Worm (Caenorhabditis elegans): ENCODE results near the gene srbc-9.

DNA sequence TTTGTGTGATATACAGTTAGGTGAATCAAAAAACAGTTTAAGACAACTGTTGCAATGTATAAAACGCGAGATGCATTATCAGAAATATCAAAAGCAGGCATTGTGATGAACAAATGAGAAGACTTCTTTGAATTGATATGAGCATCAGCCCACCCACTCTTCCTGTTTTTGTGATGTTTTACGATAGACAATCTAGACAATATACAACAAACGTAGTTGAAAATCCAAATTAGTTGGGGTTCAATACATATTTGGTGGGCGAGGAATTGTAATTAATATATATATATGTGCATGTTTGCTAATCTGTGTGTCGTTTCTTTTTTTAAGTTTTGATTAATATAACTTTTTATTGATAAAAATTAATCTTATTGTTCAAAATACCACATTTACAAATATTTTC is 17.4 kb downstream of the srbc-9 start, which contains the start of gene str-28:
- TF ChIP-seq snpc-4 (tag; optimal IDR thresholded peaks at IDR 0.05) (no peak), unc-62 (GFP tag; optimal IDR thresholded peaks at IDR 0.05) (no peak), lin-13 (tag; optimal IDR thresholded peaks at IDR 0.05) (no peak), nhr-12 (tag; optimal IDR thresholded peaks at IDR 0.05) (no peak), mls-2 (tag; optimal IDR thresholded peaks at IDR 0.05) (no peak), unc-39 (tag; optimal IDR thresholded peaks at IDR 0.05) (no peak), blmp-1 (tag; optimal IDR thresholded peaks at IDR 0.05) (no peak), drap-1 (GFP tag; optimal IDR thresholded peaks at IDR 0.05) (no peak), ztf-11 (tag; optimal IDR thresholded peaks at IDR 0.05) (no peak), mep-1 (tag; optimal IDR thresholded peaks at IDR 0.05) (no peak), nhr-237 (tag; optimal IDR thresholded peaks at IDR 0.05) (no peak), nhr-28 (tag; optimal IDR thresholded peaks at IDR 0.05) (no peak)

All from whole organism, mixed stage, embryonic.